Comparison of ENCODE assay signal across 3 fruit fly cellular contexts in genomic region chr2L:16541733-16542132, dm6.
A peak's percentile ranks its signal among the peaks of the same experiment; 100 is the strongest.
TF ChIP-seq lines count a peak whose summit lies in the region.

No protein-coding gene starts in this region.

- no peak for TF ChIP-seq CTCF in whole organism, embryonic (GFP tag; optimal IDR thresholded peaks at IDR 0.05; lab: Kevin White, UChicago)

TF ChIP-seq in whole organism, embryonic, 481 proteins besides CTCF, POLR2A, EP300 and RAD21 (continues in another document):
- TF ChIP-seq CG14050 (GFP tag; IDR thresholded peaks at IDR 0.05; lab: Robert Waterston, UW): no peak
- TF ChIP-seq CG6765 (GFP tag; optimal IDR thresholded peaks at IDR 0.05; lab: Kevin White, UChicago): peak; percentile 28
- peak; percentile 20 for TF ChIP-seq CG2678 (tag; optimal IDR thresholded peaks at IDR 0.05; lab: Kevin White, UChicago)
- no peak for TF ChIP-seq peb (GFP tag; IDR thresholded peaks at IDR 0.05; lab: Robert Waterston, UW)
- TF ChIP-seq HLH3B (GFP tag; IDR thresholded peaks at IDR 0.05; lab: Robert Waterston, UW): peak; percentile 31; the same call in 1 of the 2 replicates
- TF ChIP-seq mam (GFP tag; optimal IDR thresholded peaks at IDR 0.05; lab: Kevin White, UChicago): no peak
- no peak for TF ChIP-seq corto (GFP tag; optimal IDR thresholded peaks at IDR 0.05; lab: Kevin White, UChicago)
- TF ChIP-seq H15 (GFP tag; IDR thresholded peaks at IDR 0.05; lab: Robert Waterston, UW): peak; percentile 37; the same call in 1 of the 3 replicates
- no peak for TF ChIP-seq ttk (GFP tag; IDR thresholded peaks at IDR 0.05; lab: Robert Waterston, UW)
- no peak for TF ChIP-seq PHDP (tag; optimal IDR thresholded peaks at IDR 0.05; lab: Kevin White, UChicago)
- TF ChIP-seq danr (GFP tag; IDR thresholded peaks at IDR 0.05; lab: Robert Waterston, UW): no peak
- TF ChIP-seq slbo (GFP tag; IDR thresholded peaks at IDR 0.05; lab: Robert Waterston, UW): peak; percentile 52
- peak; percentile 55; the same call in 1 of the 2 replicates for TF ChIP-seq crol (GFP tag; IDR thresholded peaks at IDR 0.05; lab: Robert Waterston, UW)
- TF ChIP-seq Awh (GFP tag; IDR thresholded peaks at IDR 0.05; lab: Robert Waterston, UW): 0 out of 2 replicates have a peak, but pooled peaks have one; percentile 44
- TF ChIP-seq Hr39 (optimal IDR thresholded peaks at IDR 0.05; lab: Kevin White, UChicago): no peak
- TF ChIP-seq CG3847 (GFP tag; IDR thresholded peaks at IDR 0.05; lab: Robert Waterston, UW): 0 out of 2 replicates have a peak, but pooled peaks have one; percentile 21
- TF ChIP-seq CG7839 (tag; optimal IDR thresholded peaks at IDR 0.05; lab: Kevin White, UChicago): peak; percentile 21
- TF ChIP-seq Mrtf (GFP tag; IDR thresholded peaks at IDR 0.05; lab: Robert Waterston, UW): peak; percentile 32; the same call in 1 of the 3 replicates
- no peak for TF ChIP-seq fru (optimal IDR thresholded peaks at IDR 0.05; lab: Kevin White, UChicago)
- TF ChIP-seq CG9817 (tag; optimal IDR thresholded peaks at IDR 0.05; lab: Kevin White, UChicago): no peak
- TF ChIP-seq phol (tag; optimal IDR thresholded peaks at IDR 0.05; lab: Kevin White, UChicago): peak; percentile 4
- peak; percentile 1 for TF ChIP-seq ATbp (GFP tag; optimal IDR thresholded peaks at IDR 0.05; lab: Kevin White, UChicago)
- TF ChIP-seq stc (GFP tag; IDR thresholded peaks at IDR 0.05; lab: Robert Waterston, UW): peak; percentile 47
- TF ChIP-seq wek (GFP tag; optimal IDR thresholded peaks at IDR 0.05; lab: Kevin White, UChicago): no peak
- TF ChIP-seq sob (GFP tag; IDR thresholded peaks at IDR 0.05; lab: Robert Waterston, UW): 0 out of 2 replicates have a peak, but pooled peaks have one; percentile 15
- TF ChIP-seq CG15696 (tag; optimal IDR thresholded peaks at IDR 0.05; lab: Kevin White, UChicago): peak; percentile 12
- TF ChIP-seq CG11093 (GFP tag; IDR thresholded peaks at IDR 0.05; lab: Robert Waterston, UW): 0 out of 3 replicates have a peak, but pooled peaks have one; percentile 26
- TF ChIP-seq Fer1 (GFP tag; optimal IDR thresholded peaks at IDR 0.05; lab: Kevin White, UChicago): peak; percentile 28
- no peak for TF ChIP-seq trh (GFP tag; optimal IDR thresholded peaks at IDR 0.05; lab: Kevin White, UChicago)

TF ChIP-seq in whole organism, prepupa, 60 proteins besides CTCF, POLR2A, EP300 and RAD21:
- TF ChIP-seq fkh (GFP tag; optimal IDR thresholded peaks at IDR 0.05; lab: Kevin White, UChicago) (peak; percentile 61), CG7368 (GFP tag; optimal IDR thresholded peaks at IDR 0.05; lab: Kevin White, UChicago) (no peak), CG8632 (GFP tag; optimal IDR thresholded peaks at IDR 0.05; lab: Kevin White, UChicago) (no peak), pdm3 (GFP tag; optimal IDR thresholded peaks at IDR 0.05; lab: Kevin White, UChicago) (no peak), CG15336 (GFP tag; IDR thresholded peaks at IDR 0.05; lab: Robert Waterston, UW) (peak; percentile 45; the same call in 1 of the 2 replicates), CG11294 (GFP tag; IDR thresholded peaks at IDR 0.05; lab: Robert Waterston, UW) (no peak), eg (GFP tag; IDR thresholded peaks at IDR 0.05; lab: Robert Waterston, UW) (0 out of 3 replicates have a peak, but pooled peaks have one; percentile 44), esn (GFP tag; optimal IDR thresholded peaks at IDR 0.05; lab: Kevin White, UChicago) (no peak), Hr38 (GFP tag; optimal IDR thresholded peaks at IDR 0.05; lab: Kevin White, UChicago) (no peak), fd59A (GFP tag; optimal IDR thresholded peaks at IDR 0.05; lab: Kevin White, UChicago) (no peak), OdsH (GFP tag; optimal IDR thresholded peaks at IDR 0.05; lab: Kevin White, UChicago) (no peak), Eip78C (GFP tag; lab: Kevin White, UChicago) (peak; percentile 49), dsx (GFP tag; optimal IDR thresholded peaks at IDR 0.05; lab: Kevin White, UChicago; ENCODE audit: poor library complexity, severe bottlenecking) (no peak), vri (GFP tag; optimal IDR thresholded peaks at IDR 0.05; lab: Kevin White, UChicago) (no peak), Sox102F (GFP tag; optimal IDR thresholded peaks at IDR 0.05; lab: Kevin White, UChicago) (no peak), CG6276 (GFP tag; optimal IDR thresholded peaks at IDR 0.05; lab: Kevin White, UChicago) (peak; percentile 24), CG34406 (GFP tag; optimal IDR thresholded peaks at IDR 0.05; lab: Kevin White, UChicago) (no peak), Sox15 (GFP tag; optimal IDR thresholded peaks at IDR 0.05; lab: Kevin White, UChicago) (no peak), CG10669 (GFP tag; optimal IDR thresholded peaks at IDR 0.05; lab: Kevin White, UChicago) (no peak), CG8119 (GFP tag; IDR thresholded peaks at IDR 0.05; lab: Robert Waterston, UW) (no peak), salr (GFP tag; optimal IDR thresholded peaks at IDR 0.05; lab: Kevin White, UChicago) (no peak), CG6808 (GFP tag; optimal IDR thresholded peaks at IDR 0.05; lab: Kevin White, UChicago) (no peak), CG4318 (GFP tag; optimal IDR thresholded peaks at IDR 0.05; lab: Kevin White, UChicago) (no peak), Eip93F (GFP tag; optimal IDR thresholded peaks at IDR 0.05; lab: Kevin White, UChicago) (no peak), Hr39 (GFP tag; optimal IDR thresholded peaks at IDR 0.05; lab: Kevin White, UChicago) (no peak), CG6163 (GFP tag; IDR thresholded peaks at IDR 0.05; lab: Robert Waterston, UW) (peak; percentile 29; the same call in 1 of the 3 replicates), CG32006 (GFP tag; optimal IDR thresholded peaks at IDR 0.05; lab: Kevin White, UChicago) (peak; percentile 20), CG11762 (GFP tag; optimal IDR thresholded peaks at IDR 0.05; lab: Kevin White, UChicago; ENCODE audit: insufficient read depth) (no peak)
TF ChIP-seq in whole organism, prepupa: peak in this region for 7.

TF ChIP-seq in whole organism, pupa, 21 proteins besides CTCF, POLR2A, EP300 and RAD21:
- TF ChIP-seq CG14655 (GFP tag; optimal IDR thresholded peaks at IDR 0.05; lab: Kevin White, UChicago) (peak; percentile 26), D1 (tag; optimal IDR thresholded peaks at IDR 0.05; lab: Kevin White, UChicago) (no peak), CG32121 (GFP tag; IDR thresholded peaks at IDR 0.05; lab: Robert Waterston, UW) (peak; percentile 50; the same call in 1 of the 2 replicates)

Comparison
In these comparisons a context has a peak if more than half of its experiments do, and no peak if none do; other contexts are left out.
1. Of the 7 proteins assayed by ChIP-seq in both whole organism, embryonic and whole organism, prepupa: peak only in whole organism, embryonic: CG6854; only in whole organism, prepupa: none; in both: none; in neither: 6.